Worm (Caenorhabditis elegans): ENCODE results near the gene mmaa-1.

The mmaa-1 gene

ce11 chrII:7104794-7105613, 4.0 kb upstream of the mmaa-1 start, which contains the start of the genes farl-11 and rpl-33:
farl-11 (minus strand) TSS chrII:7105035.
rpl-33 (plus strand) TSS chrII:7105563.
- TF ChIP-seq pha-4 (tag; optimal IDR thresholded peaks at IDR 0.05), result peak; percentile 98
- TF ChIP-seq nhr-12 (tag; optimal IDR thresholded peaks at IDR 0.05), result no peak
- TF ChIP-seq ztf-11 (tag; optimal IDR thresholded peaks at IDR 0.05), result no peak
- TF ChIP-seq elt-2 (tag; optimal IDR thresholded peaks at IDR 0.05), result peak; percentile 41
- TF ChIP-seq nhr-11 (tag; optimal IDR thresholded peaks at IDR 0.05), result peak; percentile 25
- TF ChIP-seq egl-27 (tag; optimal IDR thresholded peaks at IDR 0.05), result no peak
- no peak for TF ChIP-seq mml-1 (tag; optimal IDR thresholded peaks at IDR 0.05)
- peak; percentile 21 for TF ChIP-seq lsy-12 (tag; optimal IDR thresholded peaks at IDR 0.05)
- peak; percentile 100 for TF ChIP-seq lin-15B (tag; optimal IDR thresholded peaks at IDR 0.05)
- peak; percentile 93 for TF ChIP-seq nhr-23 (tag; optimal IDR thresholded peaks at IDR 0.05)
- TF ChIP-seq daf-12 (tag; optimal IDR thresholded peaks at IDR 0.05), result no peak
- TF ChIP-seq nhr-67 (tag; optimal IDR thresholded peaks at IDR 0.05), result no peak
- peak; percentile 84 for TF ChIP-seq lin-39 (tag; optimal IDR thresholded peaks at IDR 0.05)
- TF ChIP-seq fkh-10 (GFP tag; optimal IDR thresholded peaks at IDR 0.05), result peak; percentile 39
- peak; percentile 52 for TF ChIP-seq nhr-43 (tag; optimal IDR thresholded peaks at IDR 0.05; ENCODE audit: poor library complexity, severe bottlenecking)
- TF ChIP-seq nhr-76 (tag; optimal IDR thresholded peaks at IDR 0.05), result peak; percentile 16
- peak; percentile 97 for TF ChIP-seq nfya-1 (tag; optimal IDR thresholded peaks at IDR 0.05; ENCODE audit: insufficient read depth)
- TF ChIP-seq nhr-28 (tag; optimal IDR thresholded peaks at IDR 0.05), result no peak
- TF ChIP-seq nhr-25 (tag; optimal IDR thresholded peaks at IDR 0.05), result peak; percentile 90
- peak; percentile 68 for TF ChIP-seq jun-1 (tag; optimal IDR thresholded peaks at IDR 0.05)
- peak; percentile 36 for TF ChIP-seq skn-1 (tag; optimal IDR thresholded peaks at IDR 0.05)
- TF ChIP-seq hmg-11 (tag; optimal IDR thresholded peaks at IDR 0.05), result peak; percentile 24
- TF ChIP-seq unc-62 (GFP tag; optimal IDR thresholded peaks at IDR 0.05), result no peak
- TF ChIP-seq R02D3.7 (tag; optimal IDR thresholded peaks at IDR 0.05), result peak; percentile 79
- peak; percentile 46 for TF ChIP-seq ama-1 (optimal IDR thresholded peaks at IDR 0.05)
- TF ChIP-seq ceh-28 (tag; optimal IDR thresholded peaks at IDR 0.05), result peak; percentile 38
- TF ChIP-seq pqm-1 (tag; optimal IDR thresholded peaks at IDR 0.05), result peak; percentile 73
- TF ChIP-seq ZK546.5 (tag; optimal IDR thresholded peaks at IDR 0.05), result peak; percentile 81
- peak; percentile 86 for TF ChIP-seq egl-5 (tag; optimal IDR thresholded peaks at IDR 0.05)

- TF ChIP-seq nhr-77 (tag; optimal IDR thresholded peaks at IDR 0.05), result no peak
- no peak for TF ChIP-seq nfya-1 (tag; optimal IDR thresholded peaks at IDR 0.05; ENCODE audit: insufficient read depth)
- no peak for TF ChIP-seq elt-3 (tag; optimal IDR thresholded peaks at IDR 0.05)
- TF ChIP-seq aly-2 (tag; optimal IDR thresholded peaks at IDR 0.05), result no peak
- no peak for TF ChIP-seq nhr-237 (tag; optimal IDR thresholded peaks at IDR 0.05)
- no peak for TF ChIP-seq nhr-43 (tag; optimal IDR thresholded peaks at IDR 0.05; ENCODE audit: poor library complexity, severe bottlenecking)
- no peak for TF ChIP-seq ztf-4 (tag; optimal IDR thresholded peaks at IDR 0.05)
- no peak for TF ChIP-seq ceh-28 (tag; optimal IDR thresholded peaks at IDR 0.05)
- no peak for TF ChIP-seq fkh-10 (GFP tag; optimal IDR thresholded peaks at IDR 0.05)
- TF ChIP-seq ztf-11 (tag; optimal IDR thresholded peaks at IDR 0.05), result no peak
- no peak for TF ChIP-seq nhr-11 (tag; optimal IDR thresholded peaks at IDR 0.05)
- TF ChIP-seq mdl-1 (tag; optimal IDR thresholded peaks at IDR 0.05), result no peak
- no peak for TF ChIP-seq unc-62 (GFP tag; optimal IDR thresholded peaks at IDR 0.05)
- no peak for TF ChIP-seq elt-2 (tag; optimal IDR thresholded peaks at IDR 0.05)
- TF ChIP-seq nhr-28 (tag; optimal IDR thresholded peaks at IDR 0.05), result no peak
- no peak for TF ChIP-seq mml-1 (tag; optimal IDR thresholded peaks at IDR 0.05)
- TF ChIP-seq lsy-12 (tag; optimal IDR thresholded peaks at IDR 0.05), result no peak
These were observed 2.1 kb upstream of the mmaa-1 start for ce11 chrII:7103111-7103510.

- TF ChIP-seq snpc-4 (tag; optimal IDR thresholded peaks at IDR 0.05) (no peak), ceh-82 (tag; optimal IDR thresholded peaks at IDR 0.05) (no peak), nhr-25 (tag; optimal IDR thresholded peaks at IDR 0.05) (peak; percentile 2), nhr-237 (tag; optimal IDR thresholded peaks at IDR 0.05) (no peak), lin-15B (tag; optimal IDR thresholded peaks at IDR 0.05) (peak; percentile 6)
These were observed 1.3 kb upstream of the mmaa-1 start for ce11 chrII:7102288-7102687.
